Comparison of ENCODE assay signal across 5 fruit fly cellular contexts in genomic region chr3R:24348420-24349190, dm6.
TF ChIP-seq lines count a peak whose summit lies in the region.

Gene CG5746, minus strand, starts transcription at chr3R:24348791.
Gene CG6454, plus strand, starts transcription at chr3R:24349182.

- no peak for TF ChIP-seq CTCF in whole organism, embryonic (GFP tag; optimal IDR thresholded peaks at IDR 0.05; lab: Kevin White, UChicago)

TF ChIP-seq in whole organism, adult, 20 proteins besides CTCF, POLR2A, EP300 and RAD21:
- TF ChIP-seq bab1 (GFP tag; optimal IDR thresholded peaks at IDR 0.05; lab: Kevin White, UChicago): peak; percentile 23
- peak; percentile 31 for TF ChIP-seq CG1620 (GFP tag; optimal IDR thresholded peaks at IDR 0.05; lab: Kevin White, UChicago)
- peak; percentile 66 for TF ChIP-seq CG11617 (GFP tag; optimal IDR thresholded peaks at IDR 0.05; lab: Kevin White, UChicago)
- TF ChIP-seq CG33017 (tag; optimal IDR thresholded peaks at IDR 0.05; lab: Kevin White, UChicago): no peak
- TF ChIP-seq CG14711 (tag; optimal IDR thresholded peaks at IDR 0.05; lab: Kevin White, UChicago): peak; percentile 93
- no peak for TF ChIP-seq cic (GFP tag; optimal IDR thresholded peaks at IDR 0.05; lab: Kevin White, UChicago)
- peak; percentile 19 for TF ChIP-seq ovo (GFP tag; optimal IDR thresholded peaks at IDR 0.05; lab: Kevin White, UChicago)
- peak; percentile 14 for TF ChIP-seq pad (GFP tag; optimal IDR thresholded peaks at IDR 0.05; lab: Kevin White, UChicago)
- TF ChIP-seq Mnt (GFP tag; optimal IDR thresholded peaks at IDR 0.05; lab: Kevin White, UChicago): peak; percentile 48
- TF ChIP-seq Hr96 (GFP tag; optimal IDR thresholded peaks at IDR 0.05; lab: Kevin White, UChicago): peak; percentile 46
- peak; percentile 59 for TF ChIP-seq CG7101 (tag; optimal IDR thresholded peaks at IDR 0.05; lab: Kevin White, UChicago)
- no peak for TF ChIP-seq Crg-1 (GFP tag; optimal IDR thresholded peaks at IDR 0.05; lab: Kevin White, UChicago)
- TF ChIP-seq CG12768 (GFP tag; optimal IDR thresholded peaks at IDR 0.05; lab: Kevin White, UChicago): peak; percentile 19
TF ChIP-seq in whole organism, adult: peak in this region for 10.

TF ChIP-seq in whole organism, embryonic, 481 proteins besides CTCF, POLR2A, EP300 and RAD21 (continues in another document):
- TF ChIP-seq Lim3 (GFP tag; IDR thresholded peaks at IDR 0.05; lab: Robert Waterston, UW): no peak
- TF ChIP-seq phol (tag; optimal IDR thresholded peaks at IDR 0.05; lab: Kevin White, UChicago): peak; percentile 99
- TF ChIP-seq E2f1 (GFP tag; IDR thresholded peaks at IDR 0.05; lab: Robert Waterston, UW): 0 out of 2 replicates have a peak, but pooled peaks have one; percentile 19
- TF ChIP-seq Sox100B (GFP tag; optimal IDR thresholded peaks at IDR 0.05; lab: Kevin White, UChicago): no peak
- peak; percentile 79 for TF ChIP-seq CoRest (tag; optimal IDR thresholded peaks at IDR 0.05; lab: Kevin White, UChicago)
- peak; percentile 63 for TF ChIP-seq CG3995 (GFP tag; optimal IDR thresholded peaks at IDR 0.05; lab: Kevin White, UChicago)
- peak; percentile 61 for TF ChIP-seq CG9797 (GFP tag; optimal IDR thresholded peaks at IDR 0.05; lab: Kevin White, UChicago)
- TF ChIP-seq Hr3 (GFP tag; optimal IDR thresholded peaks at IDR 0.05; lab: Kevin White, UChicago): peak; percentile 73
- TF ChIP-seq chif (GFP tag; optimal IDR thresholded peaks at IDR 0.05; lab: Kevin White, UChicago): peak in 1 of 2 experiments; percentile 47
- TF ChIP-seq tin (GFP tag; optimal IDR thresholded peaks at IDR 0.05; lab: Kevin White, UChicago): peak; percentile 45
- peak; percentile 41; the same call in 1 of the 3 replicates for TF ChIP-seq tgo (GFP tag; IDR thresholded peaks at IDR 0.05; lab: Robert Waterston, UW)
- TF ChIP-seq CG8944 (GFP tag; optimal IDR thresholded peaks at IDR 0.05; lab: Kevin White, UChicago): peak; percentile 24
- TF ChIP-seq CG7839 (tag; optimal IDR thresholded peaks at IDR 0.05; lab: Kevin White, UChicago): no peak
- no peak for TF ChIP-seq CG10209 (GFP tag; optimal IDR thresholded peaks at IDR 0.05; lab: Kevin White, UChicago)
- peak; percentile 6 for TF ChIP-seq jing (GFP tag; optimal IDR thresholded peaks at IDR 0.05; lab: Kevin White, UChicago)
- TF ChIP-seq HLH3B (GFP tag; IDR thresholded peaks at IDR 0.05; lab: Robert Waterston, UW): peak; percentile 51; the same call in 1 of the 2 replicates
- peak; percentile 35; the same call in 1 of the 2 replicates for TF ChIP-seq Xrp1 (GFP tag; IDR thresholded peaks at IDR 0.05; lab: Robert Waterston, UW)
- TF ChIP-seq Med (GFP tag; lab: Kevin White, UChicago): peak; percentile 64
- no peak for TF ChIP-seq CG15269 (tag; optimal IDR thresholded peaks at IDR 0.05; lab: Kevin White, UChicago)

TF ChIP-seq in whole organism, prepupa, 60 proteins besides CTCF, POLR2A, EP300 and RAD21 (continues in another document):
- TF ChIP-seq CG6792 (GFP tag; optimal IDR thresholded peaks at IDR 0.05; lab: Kevin White, UChicago) (no peak), CG11902 (GFP tag; optimal IDR thresholded peaks at IDR 0.05; lab: Kevin White, UChicago) (peak; percentile 44), CG6808 (GFP tag; optimal IDR thresholded peaks at IDR 0.05; lab: Kevin White, UChicago) (no peak), eg (GFP tag; IDR thresholded peaks at IDR 0.05; lab: Robert Waterston, UW) (no peak; the same call in 2 of the 3 replicates), achi (GFP tag; optimal IDR thresholded peaks at IDR 0.05; lab: Kevin White, UChicago) (no peak), Ets21C (GFP tag; optimal IDR thresholded peaks at IDR 0.05; lab: Kevin White, UChicago) (no peak), CG11294 (GFP tag; IDR thresholded peaks at IDR 0.05; lab: Robert Waterston, UW) (peak; percentile 18; the same call in 1 of the 2 replicates), Hr4 (GFP tag; optimal IDR thresholded peaks at IDR 0.05; lab: Kevin White, UChicago) (no peak), CG32006 (GFP tag; optimal IDR thresholded peaks at IDR 0.05; lab: Kevin White, UChicago) (no peak), fkh (GFP tag; optimal IDR thresholded peaks at IDR 0.05; lab: Kevin White, UChicago) (no peak), Ets96B (tag; optimal IDR thresholded peaks at IDR 0.05; lab: Kevin White, UChicago) (no peak), acj6 (GFP tag; optimal IDR thresholded peaks at IDR 0.05; lab: Kevin White, UChicago) (no peak), CG3032 (tag; optimal IDR thresholded peaks at IDR 0.05; lab: Kevin White, UChicago) (no peak), CG10631 (GFP tag; optimal IDR thresholded peaks at IDR 0.05; lab: Kevin White, UChicago) (no peak), Sox15 (GFP tag; optimal IDR thresholded peaks at IDR 0.05; lab: Kevin White, UChicago) (peak; percentile 47), CG15336 (GFP tag; IDR thresholded peaks at IDR 0.05; lab: Robert Waterston, UW) (no peak), CG31627 (GFP tag; optimal IDR thresholded peaks at IDR 0.05; lab: Kevin White, UChicago) (peak; percentile 79), pdm3 (GFP tag; optimal IDR thresholded peaks at IDR 0.05; lab: Kevin White, UChicago) (no peak), Eip93F (GFP tag; optimal IDR thresholded peaks at IDR 0.05; lab: Kevin White, UChicago) (no peak), Smox (GFP tag; optimal IDR thresholded peaks at IDR 0.05; lab: Kevin White, UChicago) (no peak), CG7368 (GFP tag; optimal IDR thresholded peaks at IDR 0.05; lab: Kevin White, UChicago) (no peak)

TF ChIP-seq in whole organism, pupa, 21 proteins besides CTCF, POLR2A, EP300 and RAD21:
- TF ChIP-seq CG15710 (tag; optimal IDR thresholded peaks at IDR 0.05; lab: Kevin White, UChicago) (peak; percentile 38), CG32121 (GFP tag; IDR thresholded peaks at IDR 0.05; lab: Robert Waterston, UW) (no peak), CG4496 (GFP tag; IDR thresholded peaks at IDR 0.05; lab: Robert Waterston, UW) (0 out of 3 replicates have a peak, but pooled peaks have one; percentile 12)
TF ChIP-seq in whole organism, pupa: peak in this region for 2.

TF ChIP-seq in whole organism, wandering third instar larva, 38 proteins besides CTCF, POLR2A, EP300 and RAD21:
- TF ChIP-seq Mio (GFP tag; optimal IDR thresholded peaks at IDR 0.05; lab: Kevin White, UChicago) (no peak), brk (GFP tag; optimal IDR thresholded peaks at IDR 0.05; lab: Kevin White, UChicago) (no peak), HLH106 (tag; optimal IDR thresholded peaks at IDR 0.05; lab: Kevin White, UChicago) (no peak), psq (GFP tag; optimal IDR thresholded peaks at IDR 0.05; lab: Kevin White, UChicago) (peak; percentile 54), fru (GFP tag; optimal IDR thresholded peaks at IDR 0.05; lab: Kevin White, UChicago) (no peak), CrebA (GFP tag; optimal IDR thresholded peaks at IDR 0.05; lab: Kevin White, UChicago; ENCODE audit: borderline replicate concordance) (no peak), jim (GFP tag; optimal IDR thresholded peaks at IDR 0.05; lab: Kevin White, UChicago) (no peak), Sp1 (GFP tag; optimal IDR thresholded peaks at IDR 0.05; lab: Kevin White, UChicago) (no peak), Hnf4 (GFP tag; optimal IDR thresholded peaks at IDR 0.05; lab: Kevin White, UChicago) (no peak), sv (GFP tag; optimal IDR thresholded peaks at IDR 0.05; lab: Kevin White, UChicago) (peak; percentile 56), usp (GFP tag; optimal IDR thresholded peaks at IDR 0.05; lab: Kevin White, UChicago) (no peak), CG32264 (GFP tag; optimal IDR thresholded peaks at IDR 0.05; lab: Kevin White, UChicago) (peak; percentile 37), dsf (GFP tag; optimal IDR thresholded peaks at IDR 0.05; lab: Kevin White, UChicago; ENCODE audit: borderline replicate concordance) (no peak), h (GFP tag; optimal IDR thresholded peaks at IDR 0.05; lab: Kevin White, UChicago) (no peak), woc (GFP tag; optimal IDR thresholded peaks at IDR 0.05; lab: Kevin White, UChicago) (no peak), Rel (GFP tag; optimal IDR thresholded peaks at IDR 0.05; lab: Kevin White, UChicago) (no peak), Rel (tag; optimal IDR thresholded peaks at IDR 0.05; lab: Kevin White, UChicago) (no peak), Myc (optimal IDR thresholded peaks at IDR 0.05; lab: Kevin White, UChicago) (peak; percentile 87), CG9705 (GFP tag; optimal IDR thresholded peaks at IDR 0.05; lab: Kevin White, UChicago) (peak; percentile 45), ey (GFP tag; optimal IDR thresholded peaks at IDR 0.05; lab: Kevin White, UChicago) (peak; percentile 59), GATAd (GFP tag; optimal IDR thresholded peaks at IDR 0.05; lab: Kevin White, UChicago) (no peak), lola (GFP tag; optimal IDR thresholded peaks at IDR 0.05; lab: Kevin White, UChicago) (no peak), Dfd (GFP tag; optimal IDR thresholded peaks at IDR 0.05; lab: Kevin White, UChicago) (no peak), Jra (GFP tag; optimal IDR thresholded peaks at IDR 0.05; lab: Kevin White, UChicago) (no peak)
